Worm (Caenorhabditis elegans): ENCODE results near the gene C53A5.16.

- TF ChIP-seq ceh-28 (tag; optimal IDR thresholded peaks at IDR 0.05) = no peak
- TF ChIP-seq nhr-25 (tag; optimal IDR thresholded peaks at IDR 0.05) = no peak
- TF ChIP-seq ztf-11 (tag; optimal IDR thresholded peaks at IDR 0.05) = no peak
- no peak for TF ChIP-seq mml-1 (tag; optimal IDR thresholded peaks at IDR 0.05)
- no peak for TF ChIP-seq daf-12 (tag; optimal IDR thresholded peaks at IDR 0.05)
- no peak for TF ChIP-seq ama-1 (optimal IDR thresholded peaks at IDR 0.05)
- TF ChIP-seq elt-3 (tag; optimal IDR thresholded peaks at IDR 0.05) = no peak
- TF ChIP-seq R02D3.7 (tag; optimal IDR thresholded peaks at IDR 0.05) = no peak
- no peak for TF ChIP-seq fos-1 (tag; optimal IDR thresholded peaks at IDR 0.05)
- no peak for TF ChIP-seq aly-2 (tag; optimal IDR thresholded peaks at IDR 0.05)
Measured at ce11 chrV:14495493-14495892, 26.9 kb downstream of the C53A5.16 start.

Measured in whole organism, L3 larva.